Fruit fly (Drosophila melanogaster) whole organism, pupa: ENCODE results near the gene CG33111.
A peak's percentile ranks its signal among the peaks of the same experiment; 100 is the strongest.

ENCODE experiments used
- CG10348 ChIP-seq: fragments of 200-800 bp; sonication (Bioruptor generic); IDR thresholded peaks from 2 replicates; pipeline ENCODE4 v1.3.6; 2022; ENCODE audit warnings: missing biosample characterization, missing genetic modification characterization
- CG12605 ChIP-seq: fragments of 200-800 bp; sonication (Bioruptor generic); IDR thresholded peaks from 2 replicates; pipeline ENCODE4 v1.3.6; 2022; ENCODE audit warnings: missing biosample characterization, missing genetic modification characterization
- CG13204 ChIP-seq: fragments of 200-800 bp; sonication (Bioruptor generic); optimal IDR thresholded peaks from 2 replicates; lab custom pipeline; 2018; ENCODE audit warnings: missing biosample characterization, mild to moderate bottlenecking, missing genetic modification characterization, moderate library complexity
- CG14655 ChIP-seq: fragments of 200-800 bp; sonication (Bioruptor generic); optimal IDR thresholded peaks from 3 replicates; lab custom pipeline; 2017; ENCODE audit warnings: mild to moderate bottlenecking, missing biosample characterization, missing genetic modification reagents, missing genetic modification characterization
- CG15710 ChIP-seq: fragments of 200-800 bp; sonication (Bioruptor generic); optimal IDR thresholded peaks from 2 replicates; lab custom pipeline; 2018; ENCODE audit warnings: missing biosample characterization, mild to moderate bottlenecking, missing genetic modification characterization, moderate library complexity
- CG17806 ChIP-seq: fragments of 200-800 bp; sonication (Bioruptor generic); optimal IDR thresholded peaks from 2 replicates; lab custom pipeline; 2018; ENCODE audit warnings: missing biosample characterization, mild to moderate bottlenecking, missing genetic modification characterization, moderate library complexity
- CG32121 ChIP-seq: fragments of 200-800 bp; sonication (Bioruptor generic); IDR thresholded peaks from 2 replicates; pipeline ENCODE4 v1.3.6; 2022; ENCODE audit warnings: missing biosample characterization, missing genetic modification characterization
- CG34367 ChIP-seq: fragments of 200-800 bp; sonication (Bioruptor generic); optimal IDR thresholded peaks from 2 replicates; lab custom pipeline; 2018; ENCODE audit warnings: missing biosample characterization, mild to moderate bottlenecking, missing genetic modification characterization
- CG4496 ChIP-seq: fragments of 200-800 bp; sonication (Bioruptor generic); IDR thresholded peaks from 3 replicates; pipeline ENCODE4 v1.3.6; 2022; ENCODE audit warnings: missing biosample characterization, missing genetic modification characterization
- CG8159 ChIP-seq: fragments of 200-800 bp; sonication (Bioruptor generic); optimal IDR thresholded peaks from 3 replicates; lab custom pipeline; 2018; ENCODE audit warnings: missing biosample characterization, mild to moderate bottlenecking, missing genetic modification characterization, moderate library complexity
- CG8301 ChIP-seq: fragments of 200-800 bp; sonication (Bioruptor generic); optimal IDR thresholded peaks from 2 replicates; lab custom pipeline; 2018; ENCODE audit warnings: missing biosample characterization, mild to moderate bottlenecking, missing genetic modification characterization
- CG9948 ChIP-seq: fragments of 200-800 bp; sonication (Bioruptor generic); optimal IDR thresholded peaks from 2 replicates; lab custom pipeline; 2018; ENCODE audit warnings: missing biosample characterization, mild to moderate bottlenecking, missing genetic modification characterization, moderate library complexity
- D1 ChIP-seq: fragments of 200-800 bp; sonication (Bioruptor generic); optimal IDR thresholded peaks from 2 replicates; lab custom pipeline; 2018; ENCODE audit warnings: missing biosample characterization, mild to moderate bottlenecking, missing genetic modification characterization, moderate library complexity
- EcR ChIP-seq: fragments of 200-800 bp; sonication (Bioruptor generic); optimal IDR thresholded peaks from 3 replicates; lab custom pipeline; 2019; ENCODE audit warnings: missing biosample characterization, missing genetic modification characterization, mild to moderate bottlenecking, moderate library complexity, missing genetic modification reagents
- Ets98B ChIP-seq: fragments of 200-800 bp; sonication (Bioruptor generic); IDR thresholded peaks from 2 replicates; pipeline ENCODE4 v1.3.6; 2022; ENCODE audit warnings: missing biosample characterization, missing genetic modification characterization
- Pif1A ChIP-seq: fragments of 200-800 bp; sonication (Bioruptor generic); optimal IDR thresholded peaks from 3 replicates; lab custom pipeline; 2016; ENCODE audit warnings: missing biosample characterization, missing genetic modification characterization
- Pif1B ChIP-seq: fragments of 200-800 bp; sonication (Bioruptor generic); optimal IDR thresholded peaks from 3 replicates; lab custom pipeline; 2016; ENCODE audit warnings: missing biosample characterization, missing genetic modification characterization
- Snoo ChIP-seq: fragments of 200-800 bp; sonication (Bioruptor generic); optimal IDR thresholded peaks from 3 replicates; lab custom pipeline; 2017; ENCODE audit warnings: missing biosample characterization, mild to moderate bottlenecking, missing genetic modification characterization, inconsistent platforms
- fd96Ca ChIP-seq: fragments of 200-800 bp; sonication (Bioruptor generic); IDR thresholded peaks from 3 replicates; pipeline ENCODE4 v1.3.6; 2022; ENCODE audit warnings: missing biosample characterization, missing genetic modification characterization
- gl ChIP-seq: fragments of 200-800 bp; sonication (Bioruptor generic); optimal IDR thresholded peaks from 2 replicates; lab custom pipeline; 2018; ENCODE audit warnings: missing biosample characterization, mild to moderate bottlenecking, missing genetic modification characterization
- rn ChIP-seq: fragments of 200-800 bp; sonication (Bioruptor generic); IDR thresholded peaks from 2 replicates; pipeline ENCODE4 v1.3.6; 2022; ENCODE audit warnings: missing biosample characterization, missing genetic modification characterization

CG33111 gene

dm6 chr3R:23818879-23819408 is at the start of gene CG33111, which contains the start of gene eIF4G2:
CG33111 (minus strand) TSS chr3R:23819237.
eIF4G2 (minus strand) TSS chr3R:23819237.
- TF ChIP-seq Pif1A, result no peak
- TF ChIP-seq CG8301 (tag; lab: Kevin White, UChicago), result peak; percentile 47
- TF ChIP-seq Snoo (tag; lab: Kevin White, UChicago), result peak; percentile 31
- TF ChIP-seq CG17806 (tag; lab: Kevin White, UChicago), result peak; percentile 30
- peak; percentile 63; the same call in 2 of the 3 replicates for TF ChIP-seq CG4496 (GFP tag; lab: Robert Waterston, UW)
- peak; percentile 48 for TF ChIP-seq CG34367 (tag; lab: Kevin White, UChicago)
- peak; percentile 42 for TF ChIP-seq CG8159 (tag; lab: Kevin White, UChicago)
- TF ChIP-seq fd96Ca (GFP tag; lab: Robert Waterston, UW), result 0 out of 3 replicates have a peak, but pooled peaks have one; percentile 8
- peak; percentile 40; the same call in 1 of the 2 replicates for TF ChIP-seq CG12605 (GFP tag; lab: Robert Waterston, UW)
- TF ChIP-seq CG15710, result peak; percentile 30
- TF ChIP-seq rn, result no peak
- peak; percentile 31 for TF ChIP-seq CG13204 (GFP tag; lab: Kevin White, UChicago)
- TF ChIP-seq D1, result no peak
- TF ChIP-seq EcR (GFP tag; lab: Kevin White, UChicago), result peak; percentile 33
- no peak for TF ChIP-seq CG10348 (GFP tag; lab: Robert Waterston, UW)
- TF ChIP-seq gl (tag; lab: Kevin White, UChicago), result peak; percentile 40
- no peak for TF ChIP-seq CG14655 (GFP tag; lab: Kevin White, UChicago)
- TF ChIP-seq Ets98B (GFP tag; lab: Robert Waterston, UW), result 0 out of 2 replicates have a peak, but pooled peaks have one; percentile 25
- no peak for TF ChIP-seq Pif1B (GFP tag; lab: Kevin White, UChicago)
- TF ChIP-seq CG32121 (GFP tag; lab: Robert Waterston, UW), result 0 out of 2 replicates have a peak, but pooled peaks have one; percentile 9
- TF ChIP-seq CG9948 (tag; lab: Kevin White, UChicago), result peak; percentile 27

dm6 chr3R:23867825-23868224 is 48.8 kb upstream of the CG33111 start:
- TF ChIP-seq CG8301 (tag; lab: Kevin White, UChicago) (peak; percentile 14), CG12605 (GFP tag; lab: Robert Waterston, UW) (no peak), CG8159 (tag; lab: Kevin White, UChicago) (no peak), EcR (GFP tag; lab: Kevin White, UChicago) (no peak), CG15710 (no peak), CG10348 (GFP tag; lab: Robert Waterston, UW) (no peak), CG14655 (GFP tag; lab: Kevin White, UChicago) (peak; percentile 49), D1 (no peak), CG4496 (GFP tag; lab: Robert Waterston, UW) (peak; percentile 49; the same call in 2 of the 3 replicates), gl (tag; lab: Kevin White, UChicago) (no peak), Ets98B (GFP tag; lab: Robert Waterston, UW) (0 out of 2 replicates have a peak, but pooled peaks have one; percentile 24), CG34367 (tag; lab: Kevin White, UChicago) (no peak), CG9948 (tag; lab: Kevin White, UChicago) (no peak), CG32121 (GFP tag; lab: Robert Waterston, UW) (0 out of 2 replicates have a peak, but pooled peaks have one; percentile 41), fd96Ca (GFP tag; lab: Robert Waterston, UW) (peak; percentile 71; the same call in 1 of the 3 replicates), Pif1B (GFP tag; lab: Kevin White, UChicago) (no peak), CG13204 (GFP tag; lab: Kevin White, UChicago) (no peak), Pif1A (no peak), CG17806 (tag; lab: Kevin White, UChicago) (peak; percentile 1), rn (no peak), Snoo (tag; lab: Kevin White, UChicago) (no peak)

dm6 chr3R:23867194-23867593 is 48.2 kb upstream of the CG33111 start:
- TF ChIP-seq gl (tag; lab: Kevin White, UChicago) (no peak), rn (no peak), CG8301 (tag; lab: Kevin White, UChicago) (no peak), CG14655 (GFP tag; lab: Kevin White, UChicago) (no peak), CG15710 (no peak), CG34367 (tag; lab: Kevin White, UChicago) (no peak), D1 (no peak), Pif1A (no peak), CG17806 (tag; lab: Kevin White, UChicago) (no peak), EcR (GFP tag; lab: Kevin White, UChicago) (no peak), fd96Ca (GFP tag; lab: Robert Waterston, UW) (no peak), CG8159 (tag; lab: Kevin White, UChicago) (no peak)

- peak; percentile 73 for TF ChIP-seq CG32121 (GFP tag; lab: Robert Waterston, UW)
- peak; percentile 17 for TF ChIP-seq Pif1B (GFP tag; lab: Kevin White, UChicago)
- peak; percentile 3 for TF ChIP-seq Snoo (tag; lab: Kevin White, UChicago)
- TF ChIP-seq EcR (GFP tag; lab: Kevin White, UChicago), result peak; percentile 68
- peak; percentile 36 for TF ChIP-seq Pif1A
- 0 out of 2 replicates have a peak, but pooled peaks have one; percentile 42 for TF ChIP-seq CG12605 (GFP tag; lab: Robert Waterston, UW)
- TF ChIP-seq Ets98B (GFP tag; lab: Robert Waterston, UW), result peak; percentile 69
- TF ChIP-seq CG4496 (GFP tag; lab: Robert Waterston, UW), result peak; percentile 72
These were observed 40.3 kb upstream of the CG33111 start for dm6 chr3R:23859365-23859804.

- TF ChIP-seq CG34367 (tag; lab: Kevin White, UChicago) (no peak), fd96Ca (GFP tag; lab: Robert Waterston, UW) (no peak)
These were observed 30.6 kb upstream of the CG33111 start for dm6 chr3R:23849599-23849998.
